Worm (Caenorhabditis elegans): ENCODE results near the gene T05C12.8.

- TF ChIP-seq cnd-1 (tag; optimal IDR thresholded peaks at IDR 0.05) = no peak
- TF ChIP-seq ztf-11 (tag; optimal IDR thresholded peaks at IDR 0.05) = no peak
- no peak for TF ChIP-seq unc-62 (GFP tag; optimal IDR thresholded peaks at IDR 0.05)
- TF ChIP-seq nhr-76 (tag; optimal IDR thresholded peaks at IDR 0.05) = no peak
- no peak for TF ChIP-seq elt-1 (tag; optimal IDR thresholded peaks at IDR 0.05; ENCODE audit: borderline replicate concordance, insufficient read depth)
Observed at ce11 chrII:8222309-8223065, 32.1 kb upstream of the T05C12.8 start, which contains the start of gene dab-1.

All from whole organism, mixed stage, embryonic.